Fruit fly (Drosophila melanogaster) whole organism, embryonic: ENCODE data around the gene Irbp18.

ENCODE experiments used
- Aef1 ChIP-seq: fragments of 200-800 bp; sonication (Bioruptor generic); IDR thresholded peaks from 3 replicates; pipeline ENCODE4 v1.3.6; 2022; ENCODE audit warnings: missing biosample characterization, missing genetic modification characterization
- Asciz ChIP-seq: fragments of 200-800 bp; sonication (Bioruptor generic); optimal IDR thresholded peaks from 2 replicates; lab custom pipeline; 2017; ENCODE audit warnings: missing biosample characterization, mild to moderate bottlenecking, missing genetic modification characterization, missing genetic modification reagents
- B-H2 ChIP-seq: fragments of 200-800 bp; sonication (Bioruptor generic); optimal IDR thresholded peaks from 2 replicates; lab custom pipeline; 2018; ENCODE audit warnings: missing biosample characterization, mild to moderate bottlenecking, missing genetic modification characterization
- Blimp-1 ChIP-seq: fragments of 200-800 bp; sonication (Bioruptor generic); optimal IDR thresholded peaks from 3 replicates; lab custom pipeline; 2018; ENCODE audit warnings: missing biosample characterization, missing genetic modification characterization, mild to moderate bottlenecking, moderate library complexity, missing genetic modification reagents
- CG11504 ChIP-seq: fragments of 200-800 bp; sonication (Bioruptor generic); optimal IDR thresholded peaks from 3 replicates; lab custom pipeline; 2019; ENCODE audit warnings: missing biosample characterization, mild to moderate bottlenecking, missing genetic modification characterization, moderate library complexity
- CG11560 ChIP-seq: fragments of 200-800 bp; sonication (Bioruptor generic); IDR thresholded peaks from 3 replicates; pipeline ENCODE4 v1.3.6; 2022; ENCODE audit warnings: missing biosample characterization, missing genetic modification characterization
- CG12155 ChIP-seq: fragments of 200-800 bp; sonication (Bioruptor generic); optimal IDR thresholded peaks from 3 replicates; lab custom pipeline; 2016; ENCODE audit warnings: missing biosample characterization, missing genetic modification characterization
- CG14965 ChIP-seq: fragments of 200-800 bp; sonication (Bioruptor generic); optimal IDR thresholded peaks from 2 replicates; lab custom pipeline; 2016; ENCODE audit warnings: missing biosample characterization, missing genetic modification characterization, borderline replicate concordance
- CG15269 ChIP-seq: fragments of 200-800 bp; sonication (Bioruptor generic); optimal IDR thresholded peaks from 2 replicates; lab custom pipeline; 2018; ENCODE audit warnings: missing biosample characterization, mild to moderate bottlenecking, missing genetic modification characterization, moderate library complexity
- CG17361 ChIP-seq: fragments of 200-800 bp; sonication (Bioruptor generic); IDR thresholded peaks from 3 replicates; pipeline ENCODE4 v1.3.6; 2022; ENCODE audit warnings: missing biosample characterization, missing genetic modification characterization
- CG17802 ChIP-seq: fragments of 200-800 bp; sonication (Bioruptor generic); optimal IDR thresholded peaks from 2 replicates; lab custom pipeline; 2018; ENCODE audit warnings: missing biosample characterization, mild to moderate bottlenecking, missing genetic modification characterization, moderate library complexity
- CG17829 ChIP-seq: fragments of 200-800 bp; optimal IDR thresholded peaks from 2 replicates; lab custom pipeline; 2019; ENCODE audit warnings: missing biosample characterization, mild to moderate bottlenecking, missing genetic modification characterization, moderate library complexity
- CG1792 ChIP-seq: fragments of 200-800 bp; sonication (Bioruptor generic); optimal IDR thresholded peaks from 2 replicates; lab custom pipeline; 2016; ENCODE audit warnings: missing biosample characterization, missing genetic modification characterization
- CG18011 ChIP-seq: fragments of 200-800 bp; sonication (Bioruptor generic); optimal IDR thresholded peaks from 2 replicates; lab custom pipeline; 2017; ENCODE audit warnings: missing biosample characterization, missing genetic modification characterization, mild to moderate bottlenecking, moderate library complexity, missing genotype
- CG1832 ChIP-seq: fragments of 200-800 bp; sonication (Bioruptor generic); optimal IDR thresholded peaks from 2 replicates; lab custom pipeline; 2017; ENCODE audit warnings: missing biosample characterization, mild to moderate bottlenecking, missing genetic modification characterization, inconsistent platforms
- CG18619 ChIP-seq: fragments of 200-800 bp; sonication (Bioruptor generic); optimal IDR thresholded peaks from 3 replicates; lab custom pipeline; 2017; ENCODE audit warnings: missing biosample characterization, mild to moderate bottlenecking, missing genetic modification characterization
- CG2678 ChIP-seq: fragments of 200-800 bp; sonication (Bioruptor generic); optimal IDR thresholded peaks from 3 replicates; lab custom pipeline; 2019; ENCODE audit warnings: missing biosample characterization, mild to moderate bottlenecking, missing genetic modification characterization, moderate library complexity
- CG30431 ChIP-seq: fragments of 200-800 bp; sonication (Bioruptor generic); optimal IDR thresholded peaks from 2 replicates; lab custom pipeline; 2017; ENCODE audit warnings: missing biosample characterization, missing genetic modification characterization
- CG31388 ChIP-seq: fragments of 200-800 bp; sonication (Bioruptor generic); optimal IDR thresholded peaks from 2 replicates; lab custom pipeline; 2016; ENCODE audit warnings: missing biosample characterization, missing genetic modification characterization
- CG7271 ChIP-seq: fragments of 200-800 bp; sonication (Bioruptor generic); optimal IDR thresholded peaks from 2 replicates; lab custom pipeline; 2018; ENCODE audit warnings: missing biosample characterization, mild to moderate bottlenecking, missing genetic modification characterization, moderate library complexity
- CG7839 ChIP-seq: fragments of 200-800 bp; sonication (Bioruptor generic); optimal IDR thresholded peaks from 3 replicates; lab custom pipeline; 2018; ENCODE audit warnings: missing biosample characterization, mild to moderate bottlenecking, missing genetic modification characterization, moderate library complexity
- CG7928 ChIP-seq: fragments of 200-800 bp; sonication (Bioruptor generic); optimal IDR thresholded peaks from 2 replicates; lab custom pipeline; 2017; ENCODE audit warnings: missing biosample characterization, mild to moderate bottlenecking, missing genetic modification characterization
- CG8478 ChIP-seq: fragments of >200 bp; optimal IDR thresholded peaks from 2 replicates; lab custom pipeline; 2018
- CkIIα-i1 ChIP-seq: fragments of 200-800 bp; sonication (Bioruptor generic); IDR thresholded peaks from 2 replicates; pipeline ENCODE4 v1.3.6; 2022; ENCODE audit warnings: missing biosample characterization, missing genetic modification characterization
- Deaf1 ChIP-seq: fragments of 200-800 bp; optimal IDR thresholded peaks from 3 replicates; lab custom pipeline; 2019; ENCODE audit warnings: missing biosample characterization, mild to moderate bottlenecking, missing genetic modification characterization, moderate library complexity
- Dref ChIP-seq: fragments of 200-800 bp; sonication (Bioruptor generic); IDR thresholded peaks from 2 replicates; pipeline ENCODE4 v1.3.6; 2022; ENCODE audit warnings: missing biosample characterization, missing genetic modification characterization
- Ets65A ChIP-seq: fragments of 200-800 bp; sonication (Bioruptor generic); peaks from one replicate; lab custom pipeline; 2016; ENCODE audit warnings: missing biosample characterization, missing genetic modification characterization
- Fer3 ChIP-seq: fragments of 200-800 bp; sonication (Bioruptor generic); optimal IDR thresholded peaks from 2 replicates; lab custom pipeline; 2018; ENCODE audit warnings: missing biosample characterization, mild to moderate bottlenecking, missing genetic modification characterization, moderate library complexity
- HLH54F ChIP-seq: fragments of 200-800 bp; sonication (Bioruptor generic); optimal IDR thresholded peaks from 3 replicates; lab custom pipeline; 2016; ENCODE audit warnings: missing biosample characterization, missing genetic modification characterization
- Hr78 ChIP-seq, 2 experiments: fragments of 200-800 bp in 1 of 2; fragments of >200 bp in 1 of 2; sonication (Bioruptor generic) in 1 of 2; optimal IDR thresholded peaks; 2 replicates each; lab custom pipeline; 2017 to 2019; ENCODE audit warnings: missing biosample characterization in 2 of 2, missing genetic modification characterization in 2 of 2, mild to moderate bottlenecking in 1 of 2, moderate library complexity in 1 of 2
- Myb ChIP-seq: fragments of 200-800 bp; sonication (Bioruptor generic); optimal IDR thresholded peaks from 2 replicates; lab custom pipeline; 2016; ENCODE audit warnings: missing biosample characterization, missing genetic modification characterization
- Ptx1 ChIP-seq: fragments of 200-800 bp; sonication (Bioruptor generic); IDR thresholded peaks from 2 replicates; pipeline ENCODE4 v1.3.6; 2022; ENCODE audit warnings: missing biosample characterization, missing genetic modification characterization
- Sry-δ ChIP-seq: fragments of 200-800 bp; sonication (Bioruptor generic); optimal IDR thresholded peaks from 2 replicates; lab custom pipeline; 2016; ENCODE audit warnings: missing biosample characterization, missing genetic modification characterization
- Vsx1 ChIP-seq: fragments of 200-800 bp; sonication (Bioruptor generic); optimal IDR thresholded peaks from 2 replicates; lab custom pipeline; 2017; ENCODE audit warnings: missing biosample characterization, mild to moderate bottlenecking, missing genetic modification characterization, missing genetic modification reagents
- YL-1 ChIP-seq: fragments of 200-800 bp; sonication (Bioruptor generic); optimal IDR thresholded peaks from 3 replicates; lab custom pipeline; 2017; ENCODE audit warnings: missing biosample characterization, mild to moderate bottlenecking, missing genetic modification characterization
- bigmax ChIP-seq: fragments of 200-800 bp; sonication (Bioruptor generic); optimal IDR thresholded peaks from 2 replicates; lab custom pipeline; 2018; ENCODE audit warnings: missing biosample characterization, mild to moderate bottlenecking, missing genetic modification characterization
- danr ChIP-seq: fragments of 200-800 bp; sonication (Bioruptor generic); IDR thresholded peaks from 2 replicates; pipeline ENCODE4 v1.3.6; 2022; ENCODE audit warnings: missing biosample characterization, missing genetic modification characterization
- dmrt99B ChIP-seq: fragments of 200-800 bp; sonication (Bioruptor generic); optimal IDR thresholded peaks from 2 replicates; lab custom pipeline; 2018; ENCODE audit warnings: missing biosample characterization, mild to moderate bottlenecking, missing genetic modification characterization, moderate library complexity
- emc ChIP-seq: fragments of 200-800 bp; sonication (Bioruptor generic); optimal IDR thresholded peaks from 2 replicates; lab custom pipeline; 2016; ENCODE audit warnings: missing biosample characterization, missing genetic modification characterization
- eve ChIP-seq, 2 experiments: fragments of >200 bp; optimal IDR thresholded peaks; 2 replicates each; lab custom pipeline; 2017; ENCODE audit warnings: missing biosample characterization in 2 of 2, missing genetic modification characterization in 2 of 2
- fd64A ChIP-seq: fragments of 200-800 bp; sonication (Bioruptor generic); optimal IDR thresholded peaks from 3 replicates; lab custom pipeline; 2018; ENCODE audit warnings: missing biosample characterization, mild to moderate bottlenecking, missing genetic modification characterization
- ftz-f1 ChIP-seq: fragments of 200-800 bp; sonication (Bioruptor generic); optimal IDR thresholded peaks from 2 replicates; lab custom pipeline; 2016; ENCODE audit warnings: missing biosample characterization, missing genetic modification characterization
- fu2 ChIP-seq: fragments of 200-800 bp; sonication (Bioruptor generic); optimal IDR thresholded peaks from 2 replicates; lab custom pipeline; 2016; ENCODE audit warnings: missing biosample characterization, missing genetic modification characterization
- lmd ChIP-seq: fragments of 200-800 bp; sonication (Bioruptor generic); IDR thresholded peaks from 2 replicates; pipeline ENCODE4 v1.3.6; 2022; ENCODE audit warnings: missing biosample characterization, missing genetic modification characterization
- luna ChIP-seq: fragments of 200-800 bp; sonication (Bioruptor generic); optimal IDR thresholded peaks from 2 replicates; lab custom pipeline; 2016; ENCODE audit warnings: missing biosample characterization, missing genetic modification characterization
- pros ChIP-seq: fragments of 200-800 bp; sonication (Bioruptor generic); optimal IDR thresholded peaks from 3 replicates; lab custom pipeline; 2019; ENCODE audit warnings: missing biosample characterization, mild to moderate bottlenecking, missing genetic modification characterization, moderate library complexity
- sens-2 ChIP-seq: fragments of 200-800 bp; sonication (Bioruptor generic); IDR thresholded peaks from 2 replicates; pipeline ENCODE4 v1.3.6; 2022; ENCODE audit warnings: missing biosample characterization, missing genetic modification characterization
- slbo ChIP-seq: fragments of 200-800 bp; sonication (Bioruptor generic); IDR thresholded peaks from 2 replicates; pipeline ENCODE4 v1.3.6; 2022; ENCODE audit warnings: missing biosample characterization, missing genetic modification characterization
- sob ChIP-seq: fragments of 200-800 bp; sonication (Bioruptor generic); IDR thresholded peaks from 2 replicates; pipeline ENCODE4 v1.3.6; 2022; ENCODE audit warnings: missing biosample characterization, missing genetic modification characterization
- sqz ChIP-seq: fragments of 200-800 bp; sonication (Bioruptor generic); optimal IDR thresholded peaks from 3 replicates; lab custom pipeline; 2018; ENCODE audit warnings: missing biosample characterization, mild to moderate bottlenecking, missing genetic modification characterization
- unc-4 ChIP-seq: fragments of 200-800 bp; sonication (Bioruptor generic); IDR thresholded peaks from 2 replicates; pipeline ENCODE4 v1.3.6; 2022; ENCODE audit warnings: missing biosample characterization, missing genetic modification characterization; ENCODE audit not compliant: partially characterized antibody
- zfh1 ChIP-seq: fragments of 200-800 bp; sonication (Bioruptor generic); IDR thresholded peaks from 3 replicates; pipeline ENCODE4 v1.3.6; 2022; ENCODE audit warnings: missing biosample characterization, missing genetic modification characterization

Gene Irbp18

DNA sequence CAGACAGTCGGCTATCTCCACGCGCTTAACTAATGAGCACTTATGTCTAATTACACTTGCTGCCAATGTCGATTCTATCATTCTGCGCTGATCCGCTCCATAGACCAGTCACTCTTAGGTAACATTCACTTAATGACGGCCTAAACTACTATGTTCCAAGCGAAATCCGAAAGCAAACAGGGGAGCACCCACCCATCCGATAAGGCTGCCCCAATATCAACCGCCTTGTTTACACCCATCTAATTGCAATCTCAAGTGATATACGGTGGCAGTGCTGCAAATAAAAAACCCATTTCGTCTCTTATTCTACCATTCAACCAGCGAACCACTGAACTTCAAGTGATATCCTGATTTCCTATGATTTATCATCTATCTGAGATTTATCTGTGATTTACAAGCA, 48.6 kb downstream of the Irbp18 start (continued):
- TF ChIP-seq Deaf1 (tag; lab: Kevin White, UChicago) (no peak), CG7839 (tag; lab: Kevin White, UChicago) (peak; percentile 6), eve (GFP tag; optimal IDR thresholded peaks at IDR 0.05; lab: Kevin White, UChicago) (no peak), CG7928 (GFP tag; lab: Kevin White, UChicago) (no peak), Blimp-1 (GFP tag; lab: Kevin White, UChicago) (no peak), lmd (no peak), Ets65A (GFP tag; lab: Kevin White, UChicago) (no peak), CG1832 (GFP tag; lab: Kevin White, UChicago) (no peak), CG7271 (tag; lab: Kevin White, UChicago) (no peak), CG30431 (no peak), YL-1 (no peak), zfh1 (GFP tag; lab: Robert Waterston, UW) (no peak), Ptx1 (GFP tag; lab: Robert Waterston, UW) (no peak), CG15269 (tag; lab: Kevin White, UChicago) (peak; percentile 28), CG8478 (lab: Kevin White, UChicago) (no peak), fd64A (GFP tag; lab: Kevin White, UChicago) (peak; percentile 18), Hr78 (GFP tag; optimal IDR thresholded peaks at IDR 0.05; lab: Kevin White, UChicago) (no peak), B-H2 (GFP tag; lab: Kevin White, UChicago) (peak; percentile 6), dmrt99B (tag; lab: Kevin White, UChicago) (peak; percentile 5), CG2678 (tag; lab: Kevin White, UChicago) (peak; percentile 59), bigmax (no peak), unc-4 (GFP tag; lab: Robert Waterston, UW) (no peak), danr (GFP tag; lab: Robert Waterston, UW) (no peak), ftz-f1 (GFP tag; lab: Kevin White, UChicago) (no peak), CG1792 (GFP tag; lab: Kevin White, UChicago) (no peak), Dref (GFP tag; lab: Robert Waterston, UW) (no peak), Vsx1 (GFP tag; lab: Kevin White, UChicago) (no peak), Asciz (GFP tag; lab: Kevin White, UChicago) (peak; percentile 34), fu2 (GFP tag; lab: Kevin White, UChicago) (no peak), CG31388 (GFP tag; lab: Kevin White, UChicago) (no peak), CG18011 (GFP tag; lab: Kevin White, UChicago) (no peak), Sry-δ (no peak), CG18619 (GFP tag; lab: Kevin White, UChicago) (no peak), sob (GFP tag; lab: Robert Waterston, UW) (peak; percentile 45; the same call in 1 of the 2 replicates), Aef1 (GFP tag; lab: Robert Waterston, UW) (no peak), CG17361 (GFP tag; lab: Robert Waterston, UW) (no peak), CG17802 (tag; lab: Kevin White, UChicago) (no peak), emc (no peak), sens-2 (no peak), CG14965 (GFP tag; lab: Kevin White, UChicago) (no peak), slbo (GFP tag; lab: Robert Waterston, UW) (no peak), CG17829 (tag; lab: Kevin White, UChicago) (no peak), luna (GFP tag; lab: Kevin White, UChicago) (peak; percentile 3), CG11560 (no peak), CG11504 (tag; lab: Kevin White, UChicago) (no peak), CG12155 (GFP tag; lab: Kevin White, UChicago) (no peak), Myb (GFP tag; lab: Kevin White, UChicago) (no peak), HLH54F (no peak), Fer3 (tag; lab: Kevin White, UChicago) (peak; percentile 31), pros (no peak), CkIIα-i1 (no peak), sqz (GFP tag; lab: Kevin White, UChicago) (no peak)
